Fruit fly (Drosophila melanogaster): ENCODE results near the gene Pih1D1.

DNA sequence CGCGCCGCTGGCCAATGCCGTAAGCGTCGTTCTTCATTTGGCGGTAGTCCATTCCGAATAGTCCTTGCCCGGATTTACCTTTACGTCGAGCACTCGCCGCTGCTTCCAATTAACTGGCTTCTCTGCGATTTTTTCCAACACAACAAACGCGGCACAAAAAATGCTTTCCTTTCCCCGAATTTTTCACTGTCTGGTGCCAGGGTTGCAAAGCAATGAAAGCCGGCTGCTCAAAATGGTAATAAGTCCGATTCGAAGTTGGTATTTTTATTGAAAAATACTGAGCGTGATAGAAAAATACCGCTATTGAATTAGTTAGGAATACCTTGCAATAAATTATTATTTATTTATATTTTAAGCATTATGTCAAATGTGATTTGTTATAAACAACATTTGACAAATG, 9.4 kb downstream of the Pih1D1 start:
- no peak for TF ChIP-seq fkh (GFP tag; optimal IDR thresholded peaks at IDR 0.05)
- TF ChIP-seq fd59A (GFP tag; optimal IDR thresholded peaks at IDR 0.05), result no peak

Data from whole organism, prepupa.